Worm (Caenorhabditis elegans) whole organism, L4/young adult: Measurements from ENCODE around the gene tin-9.1.

Experiments used
- W03F9.2 ChIP-seq: fragments of 150-350 bp; optimal IDR thresholded peaks from 2 replicates; lab custom pipeline; 2014; ENCODE audit warnings: missing biosample characterization, missing genetic modification characterization
- dao-5 ChIP-seq: sonication (generic microtip); optimal IDR thresholded peaks from 2 replicates; lab custom pipeline; 2016; ENCODE audit warnings: missing genotype, missing genetic modification characterization, moderate library complexity, missing compliant biosample characterization
- him-1 ChIP-seq: sonication (generic microtip); optimal IDR thresholded peaks from 2 replicates; lab custom pipeline; 2016; ENCODE audit warnings: missing genotype, missing genetic modification reagents, missing genetic modification characterization, missing compliant biosample characterization

DNA sequence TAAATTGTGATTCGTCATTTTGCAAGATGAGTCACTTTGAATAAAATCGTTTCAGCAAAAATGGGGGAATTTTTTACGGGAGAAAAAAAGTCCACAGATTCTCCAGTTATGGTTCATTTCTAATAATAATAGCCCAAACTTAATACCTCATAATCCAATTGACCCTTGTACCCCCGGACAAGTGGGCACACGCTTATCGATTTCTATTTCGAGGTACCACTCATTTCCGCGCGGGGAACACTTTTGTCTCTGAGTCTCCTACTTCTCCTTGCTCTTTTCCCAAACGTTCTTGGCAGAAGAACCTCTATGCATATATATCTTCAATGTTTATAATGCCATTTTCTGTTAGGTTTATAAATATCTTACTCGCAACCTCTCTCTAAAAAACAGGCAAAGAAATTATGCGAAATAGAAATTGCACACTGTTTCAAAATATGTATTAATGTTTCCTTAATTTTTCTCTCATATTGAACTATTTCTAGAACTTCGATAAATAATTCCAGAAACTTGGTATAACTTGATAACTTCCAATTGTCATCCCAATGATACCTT is 27.2 kb downstream of the tin-9.1 start, which contains the start of gene gldi-4:
- TF ChIP-seq him-1 (tag; lab: Kevin White, UChicago) (no peak), W03F9.2 (tag; lab: Kevin White, UChicago) (no peak), dao-5 (no peak)
